Worm (Caenorhabditis elegans): ENCODE results near the gene srd-18.
A peak's percentile ranks its signal among the peaks of the same experiment; 100 is the strongest.

The srd-18 gene

ce11 chrV:13462974-13463373 lies 36.3 kb upstream of the srd-18 start, which contains the start of gene frm-10 (continued):
- TF ChIP-seq cebp-2 (GFP tag; IDR thresholded peaks at IDR 0.05), result no peak
- peak; percentile 84 for TF ChIP-seq atf-7 (tag; optimal IDR thresholded peaks at IDR 0.05)
- no peak for TF ChIP-seq snpc-1.1 (tag; optimal IDR thresholded peaks at IDR 0.05; ENCODE audit: insufficient read depth)
- peak; percentile 68; the same call in 1 of the 2 replicates for TF ChIP-seq egl-44 (GFP tag; IDR thresholded peaks at IDR 0.05)
- TF ChIP-seq mcd-1 (GFP tag; IDR thresholded peaks at IDR 0.05), result no peak; the same call in 1 of the 2 replicates
- TF ChIP-seq B0261.1 (tag; optimal IDR thresholded peaks at IDR 0.05), result no peak
- no peak for TF ChIP-seq F39B2.1 (GFP tag; IDR thresholded peaks at IDR 0.05)
- no peak for TF ChIP-seq lag-1 (GFP tag; IDR thresholded peaks at IDR 0.05)
- TF ChIP-seq K12H6.12 (tag; optimal IDR thresholded peaks at IDR 0.05), result no peak
- TF ChIP-seq unc-62 (GFP tag; optimal IDR thresholded peaks at IDR 0.05), result peak; percentile 54
- TF ChIP-seq nhr-80 (tag; optimal IDR thresholded peaks at IDR 0.05), result peak; percentile 94
- peak; percentile 93 for TF ChIP-seq hmg-1.2 (GFP tag; IDR thresholded peaks at IDR 0.05)
- TF ChIP-seq pbrm-1 (GFP tag; IDR thresholded peaks at IDR 0.05), result peak; percentile 58; the same call in 1 of the 2 replicates
- TF ChIP-seq ceh-100 (GFP tag; IDR thresholded peaks at IDR 0.05), result no peak
- no peak for TF ChIP-seq snpc-3.4 (tag; optimal IDR thresholded peaks at IDR 0.05)
- no peak for TF ChIP-seq madf-3 (GFP tag; IDR thresholded peaks at IDR 0.05)
- peak; percentile 54 for TF ChIP-seq ZK185.1 (tag; optimal IDR thresholded peaks at IDR 0.05; ENCODE audit: poor library complexity, severe bottlenecking)
- no peak for TF ChIP-seq lir-1 (GFP tag; conservative IDR thresholded peaks at IDR 0.05)
- TF ChIP-seq ets-4 (GFP tag; optimal IDR thresholded peaks at IDR 0.05), result no peak
- no peak for TF ChIP-seq ceh-58 (GFP tag; IDR thresholded peaks at IDR 0.05)
- TF ChIP-seq lsl-1 (GFP tag; optimal IDR thresholded peaks at IDR 0.05), result no peak
- no peak for TF ChIP-seq nfya-1 (tag; optimal IDR thresholded peaks at IDR 0.05; ENCODE audit: borderline replicate concordance, insufficient read depth)
- peak; percentile 21 for TF ChIP-seq ceh-27 (GFP tag; optimal IDR thresholded peaks at IDR 0.05)
- no peak for TF ChIP-seq tbp1 (GFP tag; optimal IDR thresholded peaks at IDR 0.05)
- peak; percentile 78; the same call in 1 of the 2 replicates for TF ChIP-seq B0336.3 (GFP tag; IDR thresholded peaks at IDR 0.05)
- TF ChIP-seq lin-40 (tag; optimal IDR thresholded peaks at IDR 0.05), result peak; percentile 69
- TF ChIP-seq aptf-2 (GFP tag; conservative IDR thresholded peaks at IDR 0.05), result no peak
- no peak for TF ChIP-seq F37B4.10 (GFP tag; IDR thresholded peaks at IDR 0.05)

- TF ChIP-seq hsf-1 (GFP tag; IDR thresholded peaks at IDR 0.05), result no peak
- TF ChIP-seq hmg-1.2 (GFP tag; IDR thresholded peaks at IDR 0.05), result no peak
- TF ChIP-seq mcd-1 (GFP tag; IDR thresholded peaks at IDR 0.05), result no peak
- no peak for TF ChIP-seq tlf-1 (GFP tag; optimal IDR thresholded peaks at IDR 0.05)
- no peak for TF ChIP-seq nhr-120 (GFP tag; IDR thresholded peaks at IDR 0.05)
- TF ChIP-seq madf-8 (GFP tag; conservative IDR thresholded peaks at IDR 0.05), result no peak
- TF ChIP-seq unc-130 (GFP tag; optimal IDR thresholded peaks at IDR 0.05), result no peak
These were observed 32.7 kb upstream of the srd-18 start, which contains the start of gene bath-39 for ce11 chrV:13459323-13459722. Gene bath-39 (plus strand): TSS chrV:13459459.

- TF ChIP-seq bed-2 (GFP tag; IDR thresholded peaks at IDR 0.05) (no peak), Y53F4B.3 (GFP tag; IDR thresholded peaks at IDR 0.05) (no peak), ztf-28 (GFP tag; IDR thresholded peaks at IDR 0.05) (no peak), sea-2 (GFP tag; IDR thresholded peaks at IDR 0.05) (no peak), egrh-3 (GFP tag; IDR thresholded peaks at IDR 0.05) (no peak), akir-1 (GFP tag; optimal IDR thresholded peaks at IDR 0.05) (no peak), nhr-80 (tag; optimal IDR thresholded peaks at IDR 0.05) (no peak), dpff-1 (tag; optimal IDR thresholded peaks at IDR 0.05) (no peak), aptf-3 (GFP tag; IDR thresholded peaks at IDR 0.05) (no peak)
These were observed 31.2 kb upstream of the srd-18 start, which contains the start of gene F25H9.2 for ce11 chrV:13457858-13458257. Gene F25H9.2 (plus strand): TSS chrV:13458083.
